Worm (Caenorhabditis elegans) whole organism, L2 larva: ENCODE data around the gene T19B10.2.

Experiments used
- F13H6.1 ChIP-seq: sonication (generic microtip); optimal IDR thresholded peaks from 2 replicates; lab custom pipeline; 2016; ENCODE audit warnings: missing genetic modification characterization, missing compliant biosample characterization
- R02D3.7 ChIP-seq: fragments of 150-350 bp; optimal IDR thresholded peaks from 2 replicates; lab custom pipeline; 2014; ENCODE audit warnings: missing biosample characterization, missing genetic modification characterization
- ZK546.5 ChIP-seq: sonication (generic microtip); optimal IDR thresholded peaks from 2 replicates; lab custom pipeline; 2017; ENCODE audit warnings: missing biosample characterization, missing genetic modification characterization
- ama-1 ChIP-seq: fragments of 150-350 bp; optimal IDR thresholded peaks from 2 replicates; lab custom pipeline; 2018; ENCODE audit warnings: inconsistent platforms
- blmp-1 ChIP-seq: sonication (generic microtip); optimal IDR thresholded peaks from 2 replicates; lab custom pipeline; 2017; ENCODE audit warnings: missing genetic modification characterization, mild to moderate bottlenecking, missing compliant biosample characterization, antibody characterized with exemption, moderate library complexity; ENCODE audit not compliant: insufficient read depth
- ceh-16 ChIP-seq: fragments of 150-350 bp; optimal IDR thresholded peaks from 2 replicates; lab custom pipeline; 2014; ENCODE audit warnings: missing biosample characterization, missing genetic modification characterization
- ceh-82 ChIP-seq: fragments of 150-350 bp; optimal IDR thresholded peaks from 2 replicates; lab custom pipeline; 2014; ENCODE audit warnings: missing biosample characterization, missing genetic modification characterization
- crh-2 ChIP-seq: sonication (generic microtip); optimal IDR thresholded peaks from 2 replicates; lab custom pipeline; 2017; ENCODE audit warnings: missing biosample characterization, missing genetic modification characterization
- dmd-4 ChIP-seq: sonication (generic microtip); optimal IDR thresholded peaks from 2 replicates; lab custom pipeline; 2017; ENCODE audit warnings: missing biosample characterization, missing genetic modification characterization
- egl-27 ChIP-seq: sonication (generic microtip); optimal IDR thresholded peaks from 3 replicates; lab custom pipeline; 2017; ENCODE audit warnings: missing biosample characterization, missing genetic modification reagents, missing genetic modification characterization
- fos-1 ChIP-seq: fragments of 150-350 bp; optimal IDR thresholded peaks from 2 replicates; lab custom pipeline; 2014; ENCODE audit warnings: missing biosample characterization, missing genetic modification characterization
- lin-11 ChIP-seq: fragments of 150-350 bp; sonication (generic microtip); optimal IDR thresholded peaks from 2 replicates; lab custom pipeline; 2014; ENCODE audit warnings: missing biosample characterization, missing genetic modification characterization, inconsistent platforms, mixed read lengths
- mab-5 ChIP-seq: fragments of 150-350 bp; optimal IDR thresholded peaks from 2 replicates; lab custom pipeline; 2014; ENCODE audit warnings: missing biosample characterization, missing genetic modification characterization
- mbf-1 ChIP-seq: sonication (generic microtip); optimal IDR thresholded peaks from 2 replicates; lab custom pipeline; 2017; ENCODE audit warnings: missing biosample characterization, missing genetic modification characterization
- mdl-1 ChIP-seq, 2 experiments: fragments of 150-350 bp in 1 of 2; sonication (generic microtip) in 1 of 2; optimal IDR thresholded peaks; 2 replicates each; lab custom pipeline; 2017; ENCODE audit warnings: missing biosample characterization in 2 of 2, missing genetic modification characterization in 2 of 2
- nhr-129 ChIP-seq: fragments of 150-350 bp; optimal IDR thresholded peaks from 2 replicates; lab custom pipeline; 2014; ENCODE audit warnings: missing biosample characterization, missing genetic modification characterization
- nhr-21 ChIP-seq: fragments of 150-350 bp; optimal IDR thresholded peaks from 2 replicates; lab custom pipeline; 2014; ENCODE audit warnings: missing biosample characterization, missing genetic modification characterization
- nhr-23 ChIP-seq: fragments of 150-350 bp; optimal IDR thresholded peaks from 2 replicates; lab custom pipeline; 2014; ENCODE audit warnings: missing biosample characterization, missing genetic modification reagents, missing genetic modification characterization
- nhr-25 ChIP-seq: fragments of 150-350 bp; sonication (generic microtip); optimal IDR thresholded peaks from 3 replicates; lab custom pipeline; 2014; ENCODE audit warnings: missing biosample characterization, missing genetic modification characterization
- nhr-6 ChIP-seq: fragments of 150-350 bp; optimal IDR thresholded peaks from 2 replicates; lab custom pipeline; 2014; ENCODE audit warnings: missing biosample characterization, missing genetic modification characterization
- nhr-77 ChIP-seq: fragments of 150-350 bp; optimal IDR thresholded peaks from 2 replicates; lab custom pipeline; 2014; ENCODE audit warnings: missing biosample characterization, missing genetic modification characterization
- peb-1 ChIP-seq: fragments of 150-350 bp; optimal IDR thresholded peaks from 2 replicates; lab custom pipeline; 2014; ENCODE audit warnings: missing biosample characterization, missing genetic modification characterization
- sem-4 ChIP-seq: fragments of 150-350 bp; optimal IDR thresholded peaks from 2 replicates; lab custom pipeline; 2014; ENCODE audit warnings: missing biosample characterization, missing genetic modification reagents, missing genetic modification characterization
- sma-3 ChIP-seq: sonication (generic microtip); optimal IDR thresholded peaks from 2 replicates; lab custom pipeline; 2016; ENCODE audit warnings: missing genetic modification reagents, missing genetic modification characterization, missing compliant biosample characterization
- sma-9 ChIP-seq, 2 experiments: fragments of 150-350 bp in 1 of 2; sonication (generic microtip) in 1 of 2; optimal IDR thresholded peaks; 2 replicates each; lab custom pipeline; 2014 to 2016; ENCODE audit warnings: missing genetic modification characterization in 2 of 2, mild to moderate bottlenecking in 1 of 2, missing biosample characterization in 1 of 2, missing compliant biosample characterization in 1 of 2, missing genetic modification reagents in 1 of 2, moderate library complexity in 1 of 2
- zag-1 ChIP-seq: fragments of 150-350 bp; optimal IDR thresholded peaks from 2 replicates; lab custom pipeline; 2014; ENCODE audit warnings: missing biosample characterization, missing genetic modification characterization
- ztf-1 ChIP-seq: fragments of 200-800 bp; sonication (Bioruptor generic); conservative IDR thresholded peaks from 2 replicates; pipeline ENCODE4 v1.3.6; 2022; ENCODE audit warnings: missing genetic modification characterization, missing compliant biosample characterization
- ztf-11 ChIP-seq: sonication (generic microtip); optimal IDR thresholded peaks from 2 replicates; lab custom pipeline; 2017; ENCODE audit warnings: missing biosample characterization, missing genetic modification characterization
- ztf-4 ChIP-seq: fragments of 150-350 bp; optimal IDR thresholded peaks from 2 replicates; lab custom pipeline; 2014; ENCODE audit warnings: missing biosample characterization, missing genetic modification characterization

The T19B10.2 gene

DNA sequence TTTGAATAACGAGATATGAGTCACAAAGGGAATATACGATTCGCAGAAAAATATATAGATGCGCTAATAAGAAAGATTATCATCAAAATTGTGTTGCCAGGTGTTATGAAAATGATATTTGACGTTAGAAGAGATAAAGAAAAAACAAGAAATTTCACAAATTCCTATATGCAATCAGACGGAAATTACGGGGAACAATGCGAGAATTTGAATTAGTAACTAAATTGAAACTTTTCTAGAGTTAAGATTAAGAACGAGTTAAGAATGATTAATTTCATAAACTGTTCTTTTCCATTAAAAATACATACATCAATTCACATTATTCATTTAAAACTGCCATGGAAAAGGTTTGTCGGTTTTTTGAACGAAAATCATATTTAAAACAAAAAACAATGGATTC, 25.0 kb upstream of the T19B10.2 start, which contains the start of gene clc-6:
Gene clc-6, minus strand, starts transcription at position 101 of the 400 bp plus-strand sequence.
- no peak for TF ChIP-seq peb-1 (tag; lab: Kevin White, UChicago)
- TF ChIP-seq ztf-1 (GFP tag; lab: Robert Waterston, UW), result no peak
- no peak for TF ChIP-seq nhr-23 (tag; lab: Kevin White, UChicago)

DNA sequence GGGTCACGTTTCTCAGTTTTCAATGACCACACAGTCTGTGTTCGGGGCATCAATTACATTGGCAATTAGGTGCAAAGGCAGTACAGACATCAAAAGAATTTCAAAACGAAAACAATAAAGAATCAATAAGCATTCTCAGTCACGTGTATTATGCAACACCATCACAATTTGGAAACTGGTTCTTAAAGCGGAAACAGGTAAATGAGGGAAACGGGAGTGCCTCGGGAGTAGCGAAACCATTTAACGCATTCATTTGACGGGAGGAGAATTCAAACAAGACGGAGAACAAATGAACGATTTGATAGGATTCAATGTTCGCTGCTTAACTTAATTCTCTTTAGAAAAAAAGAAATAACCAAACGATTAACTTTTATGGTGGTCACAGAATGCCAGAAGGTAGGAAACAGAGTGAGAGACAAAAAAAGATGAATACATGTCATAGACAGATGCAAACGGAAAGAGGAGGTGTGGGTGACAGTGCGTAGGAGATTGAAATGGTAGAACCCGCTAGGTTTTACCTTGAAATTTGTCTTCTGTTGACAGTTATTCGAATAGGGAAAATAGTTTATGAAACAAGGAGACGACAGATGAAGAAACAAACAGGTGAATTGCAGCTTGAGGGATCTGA, 24.4 kb upstream of the T19B10.2 start:
- peak; percentile 49 for TF ChIP-seq sma-9 (GFP tag; optimal IDR thresholded peaks at IDR 0.05; lab: Kevin White, UChicago)
- no peak for TF ChIP-seq sma-9 (tag; optimal IDR thresholded peaks at IDR 0.05; lab: Kevin White, UChicago)
- no peak for TF ChIP-seq ztf-1 (GFP tag; lab: Robert Waterston, UW)
- no peak for TF ChIP-seq R02D3.7 (tag; lab: Kevin White, UChicago)
- TF ChIP-seq lin-11, result no peak
- peak; percentile 31 for TF ChIP-seq nhr-6 (tag; lab: Kevin White, UChicago)
- no peak for TF ChIP-seq mdl-1 (tag; optimal IDR thresholded peaks at IDR 0.05; lab: Kevin White, UChicago)
- peak; percentile 5 for TF ChIP-seq fos-1 (tag; lab: Kevin White, UChicago)
- peak; percentile 41 for TF ChIP-seq sem-4
- peak; percentile 30 for TF ChIP-seq F13H6.1 (tag; lab: Kevin White, UChicago)
- TF ChIP-seq ceh-16 (tag; lab: Kevin White, UChicago), result peak; percentile 46
- TF ChIP-seq blmp-1 (tag; lab: Kevin White, UChicago), result peak; percentile 8
- TF ChIP-seq nhr-129 (tag; lab: Kevin White, UChicago), result peak; percentile 31
- peak; percentile 45 for TF ChIP-seq crh-2
- TF ChIP-seq zag-1 (tag; lab: Kevin White, UChicago), result no peak
- TF ChIP-seq dmd-4 (tag; lab: Kevin White, UChicago), result no peak
- no peak for TF ChIP-seq mbf-1
- peak; percentile 72 for TF ChIP-seq nhr-25 (tag; lab: Kevin White, UChicago)

DNA sequence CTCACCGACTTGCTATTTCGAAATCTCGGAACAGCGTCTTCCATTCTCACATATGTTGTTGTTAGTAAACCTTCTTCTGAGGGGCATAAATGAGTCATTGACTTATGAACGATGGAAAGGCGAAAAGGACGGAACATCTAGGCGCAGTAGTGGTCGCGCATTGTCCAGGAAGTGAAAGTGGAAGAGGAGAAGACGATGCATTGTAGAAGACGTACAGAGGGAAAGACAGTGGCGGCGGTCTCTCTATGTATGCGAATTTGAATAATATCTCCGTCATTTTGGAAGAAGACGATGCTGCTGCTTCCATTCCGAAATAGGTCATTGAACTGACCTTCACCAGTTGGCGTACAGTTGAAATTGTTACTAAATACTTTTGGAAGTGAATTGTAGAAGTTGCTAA, 23.0 kb upstream of the T19B10.2 start:
- no peak for TF ChIP-seq sem-4
- TF ChIP-seq nhr-21, result no peak
- TF ChIP-seq blmp-1 (tag; lab: Kevin White, UChicago), result peak; percentile 67
- TF ChIP-seq ceh-82 (tag; lab: Kevin White, UChicago), result no peak
- no peak for TF ChIP-seq mab-5
- TF ChIP-seq ZK546.5 (tag; lab: Kevin White, UChicago), result no peak
- TF ChIP-seq egl-27 (tag; lab: Kevin White, UChicago), result no peak
- TF ChIP-seq nhr-6 (tag; lab: Kevin White, UChicago), result no peak
- no peak for TF ChIP-seq sma-3 (GFP tag; lab: Kevin White, UChicago)
- no peak for TF ChIP-seq ztf-1 (GFP tag; lab: Robert Waterston, UW)
- TF ChIP-seq nhr-129 (tag; lab: Kevin White, UChicago), result no peak
- peak; percentile 53 for TF ChIP-seq ceh-16 (tag; lab: Kevin White, UChicago)

DNA sequence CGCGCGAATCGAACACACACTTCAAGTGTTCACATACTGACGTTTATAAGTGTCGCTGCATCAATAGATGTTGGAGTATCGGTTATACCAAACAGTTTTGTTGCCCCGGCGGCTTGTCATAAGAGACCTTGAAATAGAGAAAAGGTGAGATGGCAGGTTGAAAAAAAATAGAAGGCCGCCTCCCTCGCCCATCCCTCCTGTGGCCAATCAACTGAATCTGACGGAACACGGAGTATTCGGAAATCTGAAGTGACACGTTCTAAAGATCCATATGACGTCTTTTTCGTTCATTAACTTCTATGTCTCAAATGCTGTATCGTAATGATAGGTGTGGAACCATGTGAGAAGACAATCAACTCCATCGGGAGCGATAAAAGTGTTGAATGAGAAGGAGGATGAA, 21.6 kb upstream of the T19B10.2 start:
- TF ChIP-seq sma-3 (GFP tag; lab: Kevin White, UChicago) (no peak), nhr-6 (tag; lab: Kevin White, UChicago) (no peak), fos-1 (tag; lab: Kevin White, UChicago) (no peak), ama-1 (no peak), R02D3.7 (tag; lab: Kevin White, UChicago) (no peak), nhr-77 (tag; lab: Kevin White, UChicago) (no peak)

DNA sequence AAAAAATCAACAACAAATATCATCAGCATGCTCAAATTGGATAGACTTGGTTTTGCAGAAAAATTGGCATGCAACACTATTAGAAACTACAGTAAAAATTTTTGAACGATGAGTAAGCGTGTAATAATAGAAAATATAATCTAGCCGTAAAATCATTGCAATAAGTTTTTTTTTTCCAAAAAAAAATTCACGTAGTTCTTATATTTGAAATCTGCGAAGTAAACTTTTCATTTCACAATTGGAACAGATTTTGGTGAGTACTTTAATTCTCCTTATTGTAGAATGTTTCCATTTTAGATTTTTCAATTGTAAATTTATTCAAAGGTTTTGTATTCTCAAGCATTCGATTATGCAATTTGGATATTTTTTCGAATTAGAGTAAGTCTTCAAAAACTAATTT, 20.8 kb upstream of the T19B10.2 start, which contains the start of gene K10D6.3:
Gene K10D6.3, plus strand, starts transcription at position 301 of the 400 bp plus-strand sequence.
- no peak for TF ChIP-seq ztf-11 (tag; lab: Kevin White, UChicago)
- no peak for TF ChIP-seq ztf-4 (tag; lab: Kevin White, UChicago)

DNA sequence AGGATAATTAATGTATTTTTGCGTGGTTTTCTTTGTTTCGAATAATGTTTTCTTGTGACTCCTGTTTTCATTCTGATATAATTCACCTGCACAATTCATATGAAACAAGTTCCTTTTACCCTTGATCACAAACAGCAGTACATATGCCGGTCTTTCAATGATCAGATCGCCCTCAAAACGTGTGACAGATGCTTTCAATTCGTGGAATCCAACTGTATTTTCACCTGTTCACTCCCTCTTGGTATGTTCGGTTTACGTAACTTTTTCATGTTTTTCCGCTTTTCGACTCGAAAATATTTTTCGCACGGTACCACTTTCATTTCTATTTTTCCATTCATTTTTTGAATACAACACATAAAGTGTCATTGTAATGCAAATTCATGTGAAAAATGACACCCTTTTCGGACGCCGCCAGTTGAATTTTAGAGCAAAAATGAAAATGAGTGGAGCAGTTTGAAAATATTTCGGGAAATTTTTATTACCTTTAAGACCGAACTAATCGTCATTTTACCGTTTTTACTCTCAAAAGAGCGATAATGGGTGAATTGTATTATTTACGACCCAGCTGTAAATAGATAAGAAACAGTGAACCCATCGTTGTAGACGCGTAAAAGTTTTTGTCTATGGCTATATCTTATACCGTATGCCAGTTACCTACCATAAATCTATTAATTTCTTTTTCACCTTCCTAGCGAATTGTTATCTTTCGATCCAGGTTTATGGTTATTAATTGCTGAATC, 19.1 kb upstream of the T19B10.2 start, which contains the start of gene K10D6.4:
Gene K10D6.4, plus strand, starts transcription at position 100 of the 740 bp plus-strand sequence.
- no peak for TF ChIP-seq ZK546.5 (tag; lab: Kevin White, UChicago)
- peak; percentile 5 for TF ChIP-seq lin-11
- peak; percentile 47 for TF ChIP-seq fos-1 (tag; lab: Kevin White, UChicago)
